Worm (Caenorhabditis elegans) whole organism, L2 larva: ENCODE results near the gene F36H1.11.

Experiments
- C34F6.9 ChIP-seq: fragments of 150-350 bp; optimal IDR thresholded peaks from 2 replicates; lab custom pipeline; 2014; ENCODE audit warnings: missing biosample characterization, missing genetic modification characterization
- F13H6.1 ChIP-seq: sonication (generic microtip); optimal IDR thresholded peaks from 2 replicates; lab custom pipeline; 2016; ENCODE audit warnings: missing genetic modification characterization, missing compliant biosample characterization
- R02D3.7 ChIP-seq: fragments of 150-350 bp; optimal IDR thresholded peaks from 2 replicates; lab custom pipeline; 2014; ENCODE audit warnings: missing biosample characterization, missing genetic modification characterization
- ZK546.5 ChIP-seq: sonication (generic microtip); optimal IDR thresholded peaks from 2 replicates; lab custom pipeline; 2017; ENCODE audit warnings: missing biosample characterization, missing genetic modification characterization
- alr-1 ChIP-seq: fragments of 150-350 bp; optimal IDR thresholded peaks from 2 replicates; lab custom pipeline; 2014; ENCODE audit warnings: missing biosample characterization, missing genetic modification characterization
- aly-2 ChIP-seq: fragments of 150-350 bp; optimal IDR thresholded peaks from 2 replicates; lab custom pipeline; 2014; ENCODE audit warnings: missing biosample characterization, missing genetic modification characterization
- blmp-1 ChIP-seq: sonication (generic microtip); optimal IDR thresholded peaks from 2 replicates; lab custom pipeline; 2017; ENCODE audit warnings: missing genetic modification characterization, mild to moderate bottlenecking, missing compliant biosample characterization, antibody characterized with exemption, moderate library complexity; ENCODE audit not compliant: insufficient read depth
- ceh-16 ChIP-seq: fragments of 150-350 bp; optimal IDR thresholded peaks from 2 replicates; lab custom pipeline; 2014; ENCODE audit warnings: missing biosample characterization, missing genetic modification characterization
- ceh-82 ChIP-seq: fragments of 150-350 bp; optimal IDR thresholded peaks from 2 replicates; lab custom pipeline; 2014; ENCODE audit warnings: missing biosample characterization, missing genetic modification characterization
- crh-2 ChIP-seq: sonication (generic microtip); optimal IDR thresholded peaks from 2 replicates; lab custom pipeline; 2017; ENCODE audit warnings: missing biosample characterization, missing genetic modification characterization
- dmd-4 ChIP-seq: sonication (generic microtip); optimal IDR thresholded peaks from 2 replicates; lab custom pipeline; 2017; ENCODE audit warnings: missing biosample characterization, missing genetic modification characterization
- elt-1 ChIP-seq: fragments of 150-350 bp; optimal IDR thresholded peaks from 2 replicates; lab custom pipeline; 2014; ENCODE audit warnings: missing biosample characterization, missing genetic modification characterization
- elt-3 ChIP-seq: sonication (generic microtip); optimal IDR thresholded peaks from 2 replicates; lab custom pipeline; 2017; ENCODE audit warnings: missing biosample characterization, missing genetic modification characterization
- fos-1 ChIP-seq: fragments of 150-350 bp; optimal IDR thresholded peaks from 2 replicates; lab custom pipeline; 2014; ENCODE audit warnings: missing biosample characterization, missing genetic modification characterization
- lin-11 ChIP-seq: fragments of 150-350 bp; sonication (generic microtip); optimal IDR thresholded peaks from 2 replicates; lab custom pipeline; 2014; ENCODE audit warnings: missing biosample characterization, missing genetic modification characterization, inconsistent platforms, mixed read lengths
- lin-13 ChIP-seq: fragments of 150-350 bp; optimal IDR thresholded peaks from 2 replicates; lab custom pipeline; 2014; ENCODE audit warnings: missing biosample characterization, missing genetic modification reagents, missing genetic modification characterization
- lin-39 ChIP-seq: fragments of 150-350 bp; optimal IDR thresholded peaks from 2 replicates; lab custom pipeline; 2014; ENCODE audit warnings: missing biosample characterization, missing genetic modification reagents, missing genetic modification characterization
- lsy-2 ChIP-seq, 2 experiments: fragments of 150-350 bp in 1 of 2; sonication (generic microtip) in 1 of 2; optimal IDR thresholded peaks; 2 replicates each; lab custom pipeline; 2014 to 2017; ENCODE audit warnings: missing biosample characterization in 2 of 2, missing genetic modification characterization in 2 of 2
- mab-5 ChIP-seq: fragments of 150-350 bp; optimal IDR thresholded peaks from 2 replicates; lab custom pipeline; 2014; ENCODE audit warnings: missing biosample characterization, missing genetic modification characterization
- mbf-1 ChIP-seq: sonication (generic microtip); optimal IDR thresholded peaks from 2 replicates; lab custom pipeline; 2017; ENCODE audit warnings: missing biosample characterization, missing genetic modification characterization
- nhr-10 ChIP-seq: sonication (generic microtip); optimal IDR thresholded peaks from 2 replicates; lab custom pipeline; 2017; ENCODE audit warnings: missing biosample characterization, missing genetic modification characterization
- nhr-11 ChIP-seq: fragments of 150-350 bp; optimal IDR thresholded peaks from 2 replicates; lab custom pipeline; 2014; ENCODE audit warnings: missing biosample characterization, missing genetic modification characterization
- nhr-12 ChIP-seq: fragments of 150-350 bp; optimal IDR thresholded peaks from 2 replicates; lab custom pipeline; 2014; ENCODE audit warnings: missing biosample characterization, missing genetic modification characterization
- nhr-129 ChIP-seq: fragments of 150-350 bp; optimal IDR thresholded peaks from 2 replicates; lab custom pipeline; 2014; ENCODE audit warnings: missing biosample characterization, missing genetic modification characterization
- nhr-21 ChIP-seq: fragments of 150-350 bp; optimal IDR thresholded peaks from 2 replicates; lab custom pipeline; 2014; ENCODE audit warnings: missing biosample characterization, missing genetic modification characterization
- nhr-23 ChIP-seq: fragments of 150-350 bp; optimal IDR thresholded peaks from 2 replicates; lab custom pipeline; 2014; ENCODE audit warnings: missing biosample characterization, missing genetic modification reagents, missing genetic modification characterization
- nhr-25 ChIP-seq: fragments of 150-350 bp; sonication (generic microtip); optimal IDR thresholded peaks from 3 replicates; lab custom pipeline; 2014; ENCODE audit warnings: missing biosample characterization, missing genetic modification characterization
- nhr-6 ChIP-seq: fragments of 150-350 bp; optimal IDR thresholded peaks from 2 replicates; lab custom pipeline; 2014; ENCODE audit warnings: missing biosample characterization, missing genetic modification characterization
- nhr-77 ChIP-seq: fragments of 150-350 bp; optimal IDR thresholded peaks from 2 replicates; lab custom pipeline; 2014; ENCODE audit warnings: missing biosample characterization, missing genetic modification characterization
- sem-4 ChIP-seq: fragments of 150-350 bp; optimal IDR thresholded peaks from 2 replicates; lab custom pipeline; 2014; ENCODE audit warnings: missing biosample characterization, missing genetic modification reagents, missing genetic modification characterization
- skn-1 ChIP-seq: sonication (generic microtip); optimal IDR thresholded peaks from 2 replicates; lab custom pipeline; 2017; ENCODE audit warnings: missing biosample characterization, missing genetic modification characterization
- sma-3 ChIP-seq: sonication (generic microtip); optimal IDR thresholded peaks from 2 replicates; lab custom pipeline; 2016; ENCODE audit warnings: missing genetic modification reagents, missing genetic modification characterization, missing compliant biosample characterization
- sma-9 ChIP-seq, 2 experiments: fragments of 150-350 bp in 1 of 2; sonication (generic microtip) in 1 of 2; optimal IDR thresholded peaks; 2 replicates each; lab custom pipeline; 2014 to 2016; ENCODE audit warnings: missing genetic modification characterization in 2 of 2, mild to moderate bottlenecking in 1 of 2, missing biosample characterization in 1 of 2, missing compliant biosample characterization in 1 of 2, missing genetic modification reagents in 1 of 2, moderate library complexity in 1 of 2
- snpc-4 ChIP-seq: fragments of 150-350 bp; optimal IDR thresholded peaks from 2 replicates; lab custom pipeline; 2014; ENCODE audit warnings: missing biosample characterization, missing genetic modification characterization
- unc-39 ChIP-seq: fragments of 150-350 bp; optimal IDR thresholded peaks from 2 replicates; lab custom pipeline; 2014; ENCODE audit warnings: missing biosample characterization, missing genetic modification characterization
- unc-55 ChIP-seq: fragments of 150-350 bp; sonication (generic microtip); optimal IDR thresholded peaks from 3 replicates; lab custom pipeline; 2014; ENCODE audit warnings: missing biosample characterization, missing genetic modification reagents, missing genetic modification characterization
- unc-62 ChIP-seq: fragments of 150-350 bp; optimal IDR thresholded peaks from 2 replicates; lab custom pipeline; 2014; ENCODE audit warnings: missing biosample characterization, missing genetic modification reagents, missing genetic modification characterization
- zag-1 ChIP-seq: fragments of 150-350 bp; optimal IDR thresholded peaks from 2 replicates; lab custom pipeline; 2014; ENCODE audit warnings: missing biosample characterization, missing genetic modification characterization
- ztf-11 ChIP-seq: sonication (generic microtip); optimal IDR thresholded peaks from 2 replicates; lab custom pipeline; 2017; ENCODE audit warnings: missing biosample characterization, missing genetic modification characterization
- ztf-4 ChIP-seq: fragments of 150-350 bp; optimal IDR thresholded peaks from 2 replicates; lab custom pipeline; 2014; ENCODE audit warnings: missing biosample characterization, missing genetic modification characterization

F36H1.11 gene

DNA sequence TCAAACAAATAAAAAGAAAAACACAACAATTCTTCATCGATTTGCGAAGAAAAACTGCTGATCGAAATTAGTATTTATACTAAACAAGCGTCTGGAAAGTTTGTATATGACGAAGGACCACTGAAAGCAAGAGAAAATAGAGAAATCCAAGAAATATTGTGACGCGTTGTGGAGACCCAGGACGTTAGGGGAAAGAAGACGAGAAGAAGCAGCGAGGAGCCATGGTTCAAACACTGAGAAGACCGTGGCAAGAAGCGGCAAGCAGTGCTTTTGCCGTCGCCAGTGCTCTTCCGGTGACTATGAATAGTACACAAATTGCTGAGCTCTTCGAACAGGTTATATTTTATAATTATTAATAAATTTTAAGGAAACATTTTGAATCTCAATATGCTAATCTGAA lies 10.3 kb upstream of the F36H1.11 start:
- TF ChIP-seq C34F6.9 (tag; lab: Kevin White, UChicago) (peak; percentile 53), unc-55 (peak; percentile 64), ztf-11 (tag; lab: Kevin White, UChicago) (no peak)

DNA sequence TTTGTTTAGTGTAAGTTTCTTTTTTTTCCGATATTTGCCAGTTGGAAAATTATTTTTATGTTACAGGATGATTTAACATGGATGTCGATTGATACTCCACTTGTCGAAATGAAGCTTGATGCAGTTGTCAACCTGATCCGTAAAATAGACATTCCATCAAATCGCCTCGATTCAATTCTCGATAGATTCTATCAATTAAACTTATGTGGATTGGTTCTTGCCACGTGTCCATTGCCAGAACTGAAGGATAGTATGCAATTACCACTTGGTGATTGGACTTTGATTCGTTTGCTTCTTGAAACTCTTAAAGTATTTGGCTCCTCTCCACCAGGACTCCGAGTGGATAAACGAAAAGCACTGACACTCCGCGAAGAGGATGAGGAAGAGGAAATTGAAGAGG lies 4.6 kb upstream of the F36H1.11 start:
- TF ChIP-seq fos-1 (tag; lab: Kevin White, UChicago) (no peak), nhr-23 (no peak), dmd-4 (tag; lab: Kevin White, UChicago) (no peak), ZK546.5 (tag; lab: Kevin White, UChicago) (no peak), nhr-25 (no peak), nhr-21 (tag; lab: Kevin White, UChicago) (no peak), sem-4 (tag; lab: Kevin White, UChicago) (no peak), mbf-1 (no peak), ztf-11 (tag; lab: Kevin White, UChicago) (no peak), unc-39 (tag; lab: Kevin White, UChicago) (no peak), nhr-129 (tag; lab: Kevin White, UChicago) (no peak), elt-3 (tag; lab: Kevin White, UChicago) (no peak), lsy-2 (tag; optimal IDR thresholded peaks at IDR 0.05; lab: Kevin White, UChicago) (no peak), sma-9 (GFP tag; optimal IDR thresholded peaks at IDR 0.05; lab: Kevin White, UChicago) (no peak), sma-9 (tag; optimal IDR thresholded peaks at IDR 0.05; lab: Kevin White, UChicago) (no peak), snpc-4 (tag; lab: Kevin White, UChicago) (no peak), nhr-77 (no peak), skn-1 (no peak), nhr-12 (tag; lab: Kevin White, UChicago) (no peak), alr-1 (tag; lab: Kevin White, UChicago) (no peak), lin-39 (tag; lab: Kevin White, UChicago) (no peak)

DNA sequence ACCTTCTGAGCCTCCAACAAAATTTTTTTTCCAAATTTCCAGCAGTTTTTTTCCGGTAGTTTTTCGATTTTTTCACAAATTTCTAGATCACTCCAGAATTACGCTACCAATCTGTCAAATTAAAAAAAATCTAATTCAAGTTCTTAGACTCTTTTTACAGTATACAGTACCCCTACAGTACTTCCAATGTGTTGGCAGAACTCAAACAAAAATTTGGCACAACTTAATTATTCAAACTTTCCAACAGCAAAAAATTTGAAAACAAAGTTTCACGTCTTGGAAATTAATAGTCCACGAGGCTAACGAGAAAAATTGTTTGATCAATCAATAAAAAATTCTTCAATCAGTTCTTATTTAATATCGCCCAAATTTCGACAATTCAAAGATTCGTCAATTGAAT lies 835 bp downstream of the F36H1.11 start, which contains the start of gene F36H1.3:
Gene F36H1.3, plus strand, starts transcription at position 323 of the 400 bp plus-strand sequence.
- TF ChIP-seq snpc-4 (tag; lab: Kevin White, UChicago) (no peak), nhr-77 (no peak), blmp-1 (no peak), sem-4 (tag; lab: Kevin White, UChicago) (no peak), lin-11 (tag; lab: Kevin White, UChicago) (no peak), R02D3.7 (tag; lab: Kevin White, UChicago) (no peak), mab-5 (tag; lab: Kevin White, UChicago) (no peak), ceh-82 (tag; lab: Kevin White, UChicago) (no peak), nhr-6 (tag; lab: Kevin White, UChicago) (no peak), alr-1 (tag; lab: Kevin White, UChicago) (no peak), sma-3 (GFP tag; lab: Kevin White, UChicago) (no peak), zag-1 (tag; lab: Kevin White, UChicago) (no peak), lin-13 (GFP tag; lab: Kevin White, UChicago) (no peak), ceh-16 (tag; lab: Kevin White, UChicago) (no peak), aly-2 (tag; lab: Kevin White, UChicago) (no peak), ztf-4 (tag; lab: Kevin White, UChicago) (no peak), lsy-2 (tag; optimal IDR thresholded peaks at IDR 0.05; lab: Kevin White, UChicago) (no peak), sma-9 (GFP tag; optimal IDR thresholded peaks at IDR 0.05; lab: Kevin White, UChicago) (no peak), sma-9 (tag; optimal IDR thresholded peaks at IDR 0.05; lab: Kevin White, UChicago) (no peak)

DNA sequence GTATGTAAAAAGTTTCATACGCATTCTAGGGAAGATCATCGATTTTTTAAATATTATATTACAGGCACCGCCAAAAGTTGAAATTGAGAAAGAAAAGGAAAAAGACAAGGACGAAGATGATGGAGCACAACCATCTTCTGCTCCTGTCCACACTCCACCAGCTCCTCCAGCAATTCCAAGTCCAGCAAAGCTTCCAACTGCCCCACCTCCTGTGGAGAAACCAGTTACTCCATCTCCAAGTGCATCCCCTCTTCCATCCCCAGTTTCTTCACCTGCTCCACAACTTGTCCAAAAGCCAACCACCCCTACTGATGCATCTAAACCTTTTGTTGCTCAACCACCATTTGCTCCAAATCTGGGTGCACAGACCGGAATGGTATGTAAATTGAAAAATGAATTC lies 3.0 kb downstream of the F36H1.11 start:
- no peak for TF ChIP-seq nhr-11 (tag; lab: Kevin White, UChicago)
- TF ChIP-seq lin-11 (tag; lab: Kevin White, UChicago): no peak
- TF ChIP-seq elt-1 (tag; lab: Kevin White, UChicago): no peak
- no peak for TF ChIP-seq ceh-82 (tag; lab: Kevin White, UChicago)
- TF ChIP-seq sem-4 (tag; lab: Kevin White, UChicago): no peak
- no peak for TF ChIP-seq mab-5 (tag; lab: Kevin White, UChicago)
- TF ChIP-seq crh-2 (tag; lab: Kevin White, UChicago): no peak
- TF ChIP-seq ZK546.5 (tag; lab: Kevin White, UChicago): no peak
- no peak for TF ChIP-seq nhr-23
- no peak for TF ChIP-seq snpc-4 (tag; lab: Kevin White, UChicago)
- TF ChIP-seq unc-55: no peak
- no peak for TF ChIP-seq unc-39 (tag; lab: Kevin White, UChicago)
- TF ChIP-seq unc-62: no peak
- TF ChIP-seq F13H6.1: no peak
- no peak for TF ChIP-seq alr-1 (tag; lab: Kevin White, UChicago)
- no peak for TF ChIP-seq nhr-10 (tag; lab: Kevin White, UChicago)
- TF ChIP-seq ztf-4 (tag; lab: Kevin White, UChicago): no peak
- no peak for TF ChIP-seq dmd-4 (tag; lab: Kevin White, UChicago)
- TF ChIP-seq elt-3 (tag; lab: Kevin White, UChicago): no peak
